Worm (Caenorhabditis elegans) whole organism, dauer: ENCODE data around the gene srw-41.
"Not testable (repeated sequence)": the region's sequence is repeated elsewhere in the genome, so short reads cannot be mapped to it uniquely, and the experiment has no call there.

ENCODE experiments used
- unc-62 ChIP-seq: sonication (generic microtip); optimal IDR thresholded peaks from 2 replicates; lab custom pipeline; 2017; ENCODE audit warnings: missing biosample characterization, missing genetic modification reagents, missing genetic modification characterization

Gene srw-41

DNA sequence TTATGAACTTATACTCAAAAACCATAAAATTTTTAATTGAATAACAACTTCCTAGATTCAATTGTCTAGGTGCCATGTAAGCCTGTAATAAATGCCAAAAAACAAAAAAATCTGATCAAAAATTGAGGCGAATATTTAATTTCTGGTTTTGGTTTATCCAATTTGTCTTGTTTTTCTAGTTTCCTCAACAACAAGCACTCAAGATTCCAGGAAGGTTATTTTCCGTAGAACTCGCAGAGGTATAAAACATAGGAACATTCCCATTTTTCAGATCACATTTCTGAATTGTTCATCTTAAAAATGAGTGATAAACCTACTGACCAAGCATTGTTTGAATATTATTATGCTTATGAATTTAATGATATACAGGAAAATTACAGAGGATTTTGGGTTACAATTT lies at the start of gene srw-41:
Gene srw-41 (plus strand): TSS at position 301 of the 400 bp plus-strand sequence.
- TF ChIP-seq unc-62 (GFP tag; lab: Kevin White, UChicago), result no peak

DNA sequence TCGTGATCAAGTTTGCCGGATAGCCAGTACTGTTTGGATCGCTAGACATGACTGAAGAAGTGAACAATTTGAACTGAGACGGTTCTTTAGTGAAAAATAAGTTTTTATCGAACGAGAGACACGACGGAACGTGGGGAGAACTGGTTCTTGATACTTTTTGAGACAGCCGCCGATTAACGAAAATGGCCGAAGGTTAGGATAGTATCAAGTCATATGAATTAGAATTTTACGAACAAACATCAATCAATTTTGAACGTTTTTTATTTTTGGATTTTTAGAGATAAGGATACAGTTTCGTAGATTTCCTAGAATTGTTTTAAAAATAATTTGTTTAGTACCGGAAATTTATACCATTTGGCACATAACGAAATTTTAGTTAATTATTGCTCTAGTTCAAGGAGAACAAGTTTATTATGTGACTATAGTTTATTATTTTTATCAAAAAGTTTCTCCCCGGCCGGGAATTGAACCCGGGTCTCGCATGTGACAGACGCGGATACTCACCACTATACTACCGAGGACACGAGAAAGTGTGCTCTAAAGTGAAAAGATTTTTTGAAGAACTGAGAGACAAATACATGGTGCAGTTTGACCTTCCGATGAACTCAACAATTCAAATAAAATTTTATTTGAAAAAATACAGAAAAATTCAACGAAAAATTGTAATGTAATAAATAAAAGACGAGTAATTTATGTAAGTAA lies 48.8 kb upstream of the srw-41 start, which contains the start of gene W06G6.20:
Gene W06G6.20 (minus strand): TSS at position 51 of the 702 bp plus-strand sequence.
- no peak for TF ChIP-seq unc-62 (GFP tag; lab: Kevin White, UChicago)

DNA sequence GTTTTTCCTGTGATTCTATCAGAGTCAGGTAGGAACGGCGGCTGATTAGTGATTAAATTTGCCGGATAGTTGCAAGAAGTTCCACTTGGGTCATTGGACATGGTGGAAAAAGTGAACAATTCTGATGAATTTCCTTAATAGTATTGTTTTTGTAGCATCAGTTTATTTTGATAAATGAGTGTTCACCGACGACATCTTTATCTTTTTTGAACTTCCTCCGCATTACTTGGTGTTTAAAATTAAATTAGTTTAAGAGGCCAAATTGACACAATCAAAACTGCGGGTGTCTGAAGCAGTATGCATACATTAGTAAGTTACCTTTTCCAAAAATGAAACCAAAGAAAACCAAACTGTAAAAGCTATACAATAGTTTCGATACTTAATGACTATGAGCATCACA lies 48.1 kb upstream of the srw-41 start, which contains the start of gene W06G6.11:
Gene W06G6.11 (minus strand): TSS at position 101 of the 400 bp plus-strand sequence.
- TF ChIP-seq unc-62 (GFP tag; lab: Kevin White, UChicago), result not testable (repeated sequence)

DNA sequence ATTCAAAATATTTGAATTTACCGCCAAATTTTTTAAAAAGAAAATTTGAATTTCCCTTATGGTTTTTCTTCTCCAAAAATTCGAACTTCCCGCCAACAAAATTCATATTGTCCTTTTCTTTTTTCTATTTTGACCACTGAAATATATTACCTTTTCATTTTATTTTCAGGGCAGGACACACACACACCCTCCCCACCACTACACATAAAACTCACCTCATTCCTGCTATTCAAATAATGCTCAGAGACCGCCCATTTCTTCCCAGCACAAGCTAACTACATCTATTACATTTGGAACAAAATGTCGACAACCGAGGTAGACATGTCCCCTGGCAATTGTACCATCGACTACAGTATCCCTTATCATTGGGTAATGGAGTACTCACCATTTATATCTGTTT lies 43.0 kb upstream of the srw-41 start, which contains the start of gene W06G6.15:
Gene W06G6.15 (plus strand): TSS at position 301 of the 400 bp plus-strand sequence.
- not testable (repeated sequence) for TF ChIP-seq unc-62 (GFP tag; lab: Kevin White, UChicago)

- TF ChIP-seq unc-62 (GFP tag; lab: Kevin White, UChicago), result not testable (repeated sequence)
Observed at ce11 chrV:16660816-16661215, 36.5 kb upstream of the srw-41 start, which contains the start of gene Y70C5B.2. Gene Y70C5B.2 (minus strand): TSS chrV:16660916.

DNA sequence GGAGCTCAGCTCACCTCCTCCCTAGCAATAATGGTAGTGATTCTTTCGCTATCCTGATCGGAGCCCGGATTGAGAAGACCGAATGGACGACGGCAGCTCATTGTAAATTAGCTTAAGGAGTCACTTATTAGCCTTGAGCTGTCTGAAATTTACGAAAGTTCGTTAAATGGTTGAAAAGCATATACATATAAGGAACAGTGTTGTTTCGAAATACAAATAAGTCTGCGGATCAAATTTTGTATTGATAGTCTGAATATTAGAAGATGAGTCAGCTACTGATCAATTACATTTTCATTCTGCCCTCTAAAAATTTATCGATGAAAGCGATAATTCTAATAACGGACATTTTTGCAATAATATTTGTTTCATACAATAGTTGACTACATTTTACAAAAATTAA lies 30.6 kb upstream of the srw-41 start, which contains the start of gene F14F8.14:
Gene F14F8.14 (minus strand): TSS at position 101 of the 400 bp plus-strand sequence.
- no peak for TF ChIP-seq unc-62 (GFP tag; lab: Kevin White, UChicago)

DNA sequence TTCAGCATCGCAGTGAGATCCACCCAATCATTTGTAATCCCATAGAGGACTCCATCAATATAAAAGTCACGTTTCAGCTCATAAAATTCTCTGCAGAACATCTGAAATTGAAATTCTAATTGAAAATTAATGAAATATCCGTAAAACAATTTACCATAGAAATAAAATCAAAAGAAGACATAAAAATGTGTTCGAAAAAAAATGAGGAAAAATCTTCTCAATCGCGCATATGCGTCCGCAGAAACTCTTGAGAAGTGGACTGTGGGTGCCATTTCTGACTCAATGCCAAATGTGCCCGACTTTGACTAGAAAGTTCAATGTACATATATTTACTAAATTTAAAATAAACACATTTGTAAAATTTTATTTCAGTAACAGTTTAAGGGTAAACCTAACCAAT lies 28.8 kb upstream of the srw-41 start, which contains the start of gene F14F8.9:
Gene F14F8.9 (minus strand): TSS at position 101 of the 400 bp plus-strand sequence.
- no peak for TF ChIP-seq unc-62 (GFP tag; lab: Kevin White, UChicago)

- no peak for TF ChIP-seq unc-62 (GFP tag; lab: Kevin White, UChicago)
Observed at ce11 chrV:16671190-16671589, 26.1 kb upstream of the srw-41 start, which contains the start of gene str-61. Gene str-61 (minus strand): TSS chrV:16671290.

DNA sequence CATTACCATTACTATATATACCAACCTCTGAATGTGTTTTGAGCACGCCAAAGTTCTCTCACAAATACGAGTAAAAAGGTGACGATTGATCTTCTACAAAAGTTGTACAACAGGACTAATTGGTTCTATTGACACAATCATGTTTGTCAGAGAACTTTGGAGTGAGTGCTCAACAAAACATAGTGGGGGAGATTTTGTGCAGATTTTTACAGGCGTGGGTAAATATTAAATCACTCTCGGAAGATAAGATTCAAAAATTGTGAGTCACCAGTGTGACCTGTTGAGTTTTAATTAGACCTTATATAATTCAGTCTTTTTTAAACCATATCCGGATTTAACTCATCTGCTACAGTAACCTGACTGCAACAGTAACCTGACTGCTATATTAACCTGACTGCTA lies 25.1 kb upstream of the srw-41 start, which contains the start of gene F14F8.8:
Gene F14F8.8 (minus strand): TSS at position 101 of the 400 bp plus-strand sequence.
- no peak for TF ChIP-seq unc-62 (GFP tag; lab: Kevin White, UChicago)

ce11 chrV:16674399-16674798 lies 22.9 kb upstream of the srw-41 start:
- no peak for TF ChIP-seq unc-62 (GFP tag; lab: Kevin White, UChicago)

DNA sequence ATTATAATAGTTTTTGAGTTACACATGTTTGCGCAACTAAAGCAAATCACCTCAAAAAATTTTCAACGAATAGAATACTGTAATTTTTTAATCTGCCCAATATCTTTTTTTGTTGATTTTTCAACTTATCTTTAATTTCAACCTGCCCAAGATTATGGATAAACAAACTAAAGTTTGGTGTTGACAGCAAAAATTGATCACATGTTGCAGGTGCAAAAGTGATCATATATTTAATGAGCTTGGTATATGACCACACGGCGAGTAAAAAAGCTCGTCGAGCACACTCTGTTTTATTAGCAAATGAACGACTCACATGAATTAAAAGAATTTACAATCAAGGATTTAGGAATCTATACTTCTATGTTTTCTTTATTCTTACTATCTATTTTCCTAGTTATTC lies 21.7 kb upstream of the srw-41 start, which contains the start of gene srz-1:
Gene srz-1 (plus strand): TSS at position 301 of the 400 bp plus-strand sequence.
- TF ChIP-seq unc-62 (GFP tag; lab: Kevin White, UChicago), result no peak

ce11 chrV:16679237-16679636 lies 18.0 kb upstream of the srw-41 start, which contains the start of gene srz-103:
Gene srz-103 (minus strand): TSS chrV:16679337.
- no peak for TF ChIP-seq unc-62 (GFP tag; lab: Kevin White, UChicago)

ce11 chrV:16679981-16680380 lies 17.3 kb upstream of the srw-41 start, which contains the start of gene srw-44:
Gene srw-44 (plus strand): TSS chrV:16680281.
- TF ChIP-seq unc-62 (GFP tag; lab: Kevin White, UChicago), result no peak

DNA sequence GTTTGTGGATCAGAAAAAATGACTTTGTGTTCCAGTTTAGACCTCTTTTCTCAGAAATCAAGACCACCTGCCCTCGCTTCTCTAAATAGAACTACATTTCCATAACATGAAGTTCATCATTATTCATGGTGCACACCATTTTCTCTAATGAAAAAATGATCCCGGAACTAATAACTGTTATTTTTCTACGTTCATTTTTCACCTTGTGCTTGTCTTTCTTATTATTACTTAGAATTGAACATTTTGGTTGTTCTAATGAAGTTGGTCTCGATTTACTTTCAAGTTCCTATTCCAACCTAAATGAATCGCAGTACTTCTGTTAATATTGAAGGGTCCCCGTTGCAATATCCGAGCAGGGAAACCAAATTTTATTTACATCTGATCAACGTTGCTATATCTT lies 14.4 kb upstream of the srw-41 start, which contains the start of gene srw-36:
Gene srw-36 (plus strand): TSS at position 301 of the 400 bp plus-strand sequence.
- TF ChIP-seq unc-62 (GFP tag; lab: Kevin White, UChicago), result no peak

DNA sequence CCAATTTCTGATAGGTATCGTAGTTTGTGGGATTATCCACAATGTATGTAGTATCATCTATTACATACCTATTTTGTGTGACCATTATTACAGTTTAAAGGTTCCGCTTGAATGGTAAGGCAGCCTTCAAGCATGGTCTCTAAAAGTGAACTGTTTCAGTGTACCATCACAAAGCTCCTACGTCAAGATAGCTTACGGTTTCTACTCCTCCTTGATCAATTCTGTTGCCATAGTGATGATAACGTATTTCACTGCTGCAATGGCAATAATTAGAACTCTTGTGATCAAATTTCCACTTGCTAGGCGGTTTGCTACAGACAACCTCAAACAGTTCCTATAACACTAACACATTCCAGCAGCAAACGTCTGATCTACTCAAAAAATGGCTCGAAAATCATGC lies 13.9 kb upstream of the srw-41 start:
- TF ChIP-seq unc-62 (GFP tag; lab: Kevin White, UChicago), result no peak

DNA sequence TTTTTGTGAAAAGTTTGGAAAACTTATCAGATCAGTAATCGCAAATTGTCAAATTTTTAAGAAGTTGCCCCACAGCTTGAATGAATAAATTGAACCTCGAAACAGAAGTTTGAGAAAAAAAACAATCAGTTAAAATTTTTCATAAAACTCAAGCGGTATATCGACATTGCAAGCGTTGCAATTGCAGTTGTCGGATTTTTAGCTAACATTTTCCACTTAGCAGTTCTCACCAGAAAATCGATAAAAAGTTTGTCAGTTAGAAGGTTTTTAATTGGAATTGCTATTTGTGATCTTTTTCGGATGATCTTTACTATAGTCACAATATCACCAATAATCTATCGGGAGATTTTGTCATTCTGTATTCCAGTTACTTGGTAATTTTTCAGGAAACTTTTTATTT lies 11.6 kb upstream of the srw-41 start, which contains the start of gene srw-43:
Gene srw-43 (plus strand): TSS at position 301 of the 400 bp plus-strand sequence.
- TF ChIP-seq unc-62 (GFP tag; lab: Kevin White, UChicago), result no peak
